Fruit fly (Drosophila melanogaster): ENCODE measurements around the gene Pex10.

DNA sequence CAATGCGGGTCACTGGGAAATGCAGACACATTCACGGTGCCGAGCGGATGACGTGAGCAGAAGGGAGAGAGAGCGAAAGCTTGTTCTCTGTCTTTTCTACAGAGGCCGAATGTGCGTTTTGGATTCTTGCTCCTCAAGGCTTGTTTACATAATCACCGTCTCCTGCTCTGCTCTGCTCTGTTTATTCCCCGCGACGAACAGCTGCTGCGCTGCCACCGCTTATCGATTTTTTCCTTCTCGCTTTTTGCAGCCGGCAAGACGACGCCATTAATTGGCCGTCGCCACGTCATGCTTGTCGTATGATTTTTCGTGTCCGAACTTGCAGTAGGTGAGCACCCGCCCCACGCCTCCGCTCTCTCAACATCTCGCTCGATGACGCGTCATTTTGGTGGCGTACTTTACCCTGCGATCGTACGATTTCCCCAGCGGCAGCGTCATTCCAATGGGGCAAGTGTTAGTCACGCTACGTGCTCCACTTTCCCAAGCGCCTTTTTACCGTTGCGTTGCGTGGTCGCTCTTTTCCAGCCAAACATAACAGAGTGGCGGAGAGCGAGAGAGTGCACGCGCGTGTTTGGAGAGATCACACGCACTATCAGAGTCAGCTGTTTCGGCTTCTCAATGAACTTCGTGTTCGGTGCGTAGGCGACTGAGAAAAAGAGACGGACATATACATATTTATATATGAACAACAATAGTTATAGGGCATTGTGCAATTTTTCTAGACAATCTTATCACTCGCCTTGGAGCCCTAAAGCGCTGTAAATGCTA lies 11.5 kb upstream of the Pex10 start:
- TF ChIP-seq pan (optimal IDR thresholded peaks at IDR 0.05) (no peak), CG8478 (optimal IDR thresholded peaks at IDR 0.05) (no peak)

Data from whole organism.